Worm (Caenorhabditis elegans) whole organism, L1 larva: ENCODE results near the gene T03F6.3.
A peak's percentile ranks its signal among the peaks of the same experiment; 100 is the strongest.

Experiments
- F16B12.6 ChIP-seq: fragments of 150-350 bp; optimal IDR thresholded peaks from 2 replicates; lab custom pipeline; 2014; ENCODE audit warnings: missing biosample characterization, missing genetic modification characterization
- Y116A8C.19 ChIP-seq: sonication (generic microtip); optimal IDR thresholded peaks from 2 replicates; lab custom pipeline; 2016; ENCODE audit warnings: missing compliant biosample characterization, missing genetic modification characterization, borderline replicate concordance
- aha-1 ChIP-seq: fragments of 150-350 bp; optimal IDR thresholded peaks from 2 replicates; lab custom pipeline; 2014; ENCODE audit warnings: missing biosample characterization, missing genetic modification characterization
- alr-1 ChIP-seq: fragments of 200-800 bp; sonication (Bioruptor generic); optimal IDR thresholded peaks from 2 replicates; lab custom pipeline; 2018; ENCODE audit warnings: borderline replicate concordance, mild to moderate bottlenecking, missing genetic modification characterization, missing compliant biosample characterization
- ceh-63 ChIP-seq: fragments of 200-800 bp; sonication (Bioruptor generic); optimal IDR thresholded peaks from 2 replicates; lab custom pipeline; 2018; ENCODE audit warnings: mild to moderate bottlenecking, missing genetic modification characterization, missing compliant biosample characterization
- ceh-82 ChIP-seq, 3 experiments: fragments of 150-350 bp in 1 of 3; sonication (generic microtip) in 2 of 3; optimal IDR thresholded peaks; 2 replicates each; lab custom pipeline; 2014 to 2017; ENCODE audit warnings: missing biosample characterization in 3 of 3, missing genetic modification characterization in 3 of 3
- ceh-90 ChIP-seq: sonication (generic microtip); optimal IDR thresholded peaks from 2 replicates; lab custom pipeline; 2016; ENCODE audit warnings: missing genetic modification characterization, missing compliant biosample characterization
- dpl-1 ChIP-seq, 3 experiments: fragments of 150-350 bp in 2 of 3; sonication (generic microtip) in 1 of 3; optimal IDR thresholded peaks; 2 replicates each; lab custom pipeline; 2014 to 2017; ENCODE audit warnings: missing biosample characterization in 3 of 3, missing genetic modification characterization in 3 of 3, missing genetic modification reagents in 3 of 3
- efl-1 ChIP-seq, 4 experiments: fragments of 150-350 bp; optimal IDR thresholded peaks in 3 of 4; peaks in 1 of 4; 1 replicate in 1 of 4; 2 replicates in 3 of 4; lab custom pipeline; 2014; ENCODE audit warnings: missing biosample characterization in 2 of 4, missing genetic modification characterization in 2 of 4, missing genetic modification reagents in 2 of 4
- efl-3 ChIP-seq: fragments of 200-800 bp; sonication (Bioruptor generic); optimal IDR thresholded peaks from 2 replicates; lab custom pipeline; 2018; ENCODE audit warnings: mild to moderate bottlenecking, missing genetic modification characterization, missing compliant biosample characterization
- elt-2 ChIP-seq: sonication (generic microtip); optimal IDR thresholded peaks from 2 replicates; lab custom pipeline; 2016; ENCODE audit warnings: missing genetic modification characterization, mild to moderate bottlenecking, inconsistent platforms, missing compliant biosample characterization, missing genetic modification reagents
- ets-5 ChIP-seq: fragments of 200-800 bp; sonication (Bioruptor generic); IDR thresholded peaks from 2 replicates; pipeline ENCODE4 v1.3.6; 2022; ENCODE audit warnings: missing genetic modification characterization, missing compliant biosample characterization
- grh-1 ChIP-seq: fragments of 200-800 bp; sonication (Bioruptor generic); IDR thresholded peaks from 2 replicates; pipeline ENCODE4 v1.3.6; 2022; ENCODE audit warnings: missing genetic modification reagents, missing genetic modification characterization, missing compliant biosample characterization
- irx-1 ChIP-seq: sonication (generic microtip); optimal IDR thresholded peaks from 2 replicates; lab custom pipeline; 2016; ENCODE audit warnings: missing genetic modification characterization, missing compliant biosample characterization
- isw-1 ChIP-seq: fragments of 200-800 bp; sonication (Bioruptor generic); IDR thresholded peaks from 2 replicates; pipeline ENCODE4 v1.3.6; 2022; ENCODE audit warnings: missing genetic modification characterization, missing compliant biosample characterization
- lin-13 ChIP-seq: fragments of 150-350 bp; optimal IDR thresholded peaks from 2 replicates; lab custom pipeline; 2014; ENCODE audit warnings: missing biosample characterization, missing genetic modification reagents, missing genetic modification characterization
- lin-14 ChIP-seq: fragments of 200-800 bp; sonication (Bioruptor generic); optimal IDR thresholded peaks from 2 replicates; lab custom pipeline; 2018; ENCODE audit warnings: mild to moderate bottlenecking, missing genetic modification characterization, moderate library complexity, missing compliant biosample characterization
- lin-39 ChIP-seq: fragments of 150-350 bp; optimal IDR thresholded peaks from 2 replicates; lab custom pipeline; 2014; ENCODE audit warnings: missing biosample characterization, missing genetic modification reagents, missing genetic modification characterization
- lsy-2 ChIP-seq, 2 experiments: fragments of 150-350 bp; optimal IDR thresholded peaks; 2 replicates each; lab custom pipeline; 2014; ENCODE audit warnings: missing biosample characterization in 2 of 2, missing genetic modification characterization in 2 of 2
- mab-9 ChIP-seq: fragments of 200-800 bp; sonication (Bioruptor generic); IDR thresholded peaks from 2 replicates; pipeline ENCODE4 v1.3.6; 2022; ENCODE audit warnings: missing genetic modification reagents, missing genetic modification characterization, missing compliant biosample characterization
- mdl-1 ChIP-seq, 2 experiments: fragments of 150-350 bp; optimal IDR thresholded peaks; 2 replicates each; lab custom pipeline; 2014 to 2017; ENCODE audit warnings: missing biosample characterization in 2 of 2, missing genetic modification characterization in 2 of 2, inconsistent platforms in 1 of 2
- mef-2 ChIP-seq: fragments of 150-350 bp; optimal IDR thresholded peaks from 2 replicates; lab custom pipeline; 2014; ENCODE audit warnings: missing biosample characterization, missing genetic modification characterization
- mep-1 ChIP-seq: fragments of 150-350 bp; optimal IDR thresholded peaks from 2 replicates; lab custom pipeline; 2014; ENCODE audit warnings: missing biosample characterization, missing genetic modification characterization
- nhr-12 ChIP-seq: sonication (generic microtip); optimal IDR thresholded peaks from 2 replicates; lab custom pipeline; 2017; ENCODE audit warnings: missing biosample characterization, missing genetic modification characterization
- nhr-19 ChIP-seq: fragments of 200-800 bp; sonication (Bioruptor generic); conservative IDR thresholded peaks from 2 replicates; pipeline ENCODE4 v1.3.6; 2022; ENCODE audit warnings: missing genetic modification characterization, missing compliant biosample characterization
- nhr-20 ChIP-seq: sonication (generic microtip); optimal IDR thresholded peaks from 2 replicates; lab custom pipeline; 2016; ENCODE audit warnings: mild to moderate bottlenecking, missing genetic modification characterization, missing compliant biosample characterization
- nhr-28 ChIP-seq: fragments of 150-350 bp; optimal IDR thresholded peaks from 2 replicates; lab custom pipeline; 2014; ENCODE audit warnings: missing biosample characterization, missing genetic modification characterization
- nhr-47 ChIP-seq: sonication (generic microtip); optimal IDR thresholded peaks from 2 replicates; lab custom pipeline; 2016; ENCODE audit warnings: mild to moderate bottlenecking, missing genetic modification characterization, moderate library complexity, missing compliant biosample characterization
- nhr-71 ChIP-seq: sonication (generic microtip); optimal IDR thresholded peaks from 2 replicates; lab custom pipeline; 2016; ENCODE audit warnings: mild to moderate bottlenecking, missing genetic modification characterization, moderate library complexity, missing compliant biosample characterization
- nhr-76 ChIP-seq: sonication (generic microtip); optimal IDR thresholded peaks from 2 replicates; lab custom pipeline; 2017; ENCODE audit warnings: missing biosample characterization, missing genetic modification characterization
- pag-3 ChIP-seq: sonication (generic microtip); optimal IDR thresholded peaks from 2 replicates; lab custom pipeline; 2017; ENCODE audit warnings: missing genetic modification characterization, mild to moderate bottlenecking, missing compliant biosample characterization, antibody characterized with exemption, borderline replicate concordance; ENCODE audit not compliant: insufficient read depth
- pax-3 ChIP-seq: fragments of 200-800 bp; sonication (Bioruptor generic); optimal IDR thresholded peaks from 2 replicates; lab custom pipeline; 2018; ENCODE audit warnings: mild to moderate bottlenecking, missing genetic modification characterization, moderate library complexity, missing compliant biosample characterization
- pqm-1 ChIP-seq: sonication (generic microtip); optimal IDR thresholded peaks from 3 replicates; lab custom pipeline; 2017; ENCODE audit warnings: missing biosample characterization, missing genetic modification characterization
- rnt-1 ChIP-seq: sonication (generic microtip); optimal IDR thresholded peaks from 2 replicates; lab custom pipeline; 2016; ENCODE audit warnings: mild to moderate bottlenecking, missing genetic modification characterization, moderate library complexity, missing compliant biosample characterization
- skn-1 ChIP-seq: fragments of 150-350 bp; optimal IDR thresholded peaks from 2 replicates; lab custom pipeline; 2014; ENCODE audit warnings: missing biosample characterization, missing genetic modification characterization
- snpc-4 ChIP-seq: fragments of 150-350 bp; optimal IDR thresholded peaks from 2 replicates; lab custom pipeline; 2014; ENCODE audit warnings: missing biosample characterization, missing genetic modification characterization
- snu-23 ChIP-seq: sonication (generic microtip); optimal IDR thresholded peaks from 2 replicates; lab custom pipeline; 2016; ENCODE audit warnings: missing genetic modification characterization, missing compliant biosample characterization
- sox-4 ChIP-seq: sonication (generic microtip); optimal IDR thresholded peaks from 2 replicates; lab custom pipeline; 2016; ENCODE audit warnings: missing genetic modification characterization, missing compliant biosample characterization
- sptf-1 ChIP-seq: fragments of 150-350 bp; optimal IDR thresholded peaks from 2 replicates; lab custom pipeline; 2014; ENCODE audit warnings: missing biosample characterization, missing genetic modification characterization
- sup-37 ChIP-seq: fragments of 200-800 bp; sonication (Bioruptor generic); optimal IDR thresholded peaks from 2 replicates; lab custom pipeline; 2018; ENCODE audit warnings: mild to moderate bottlenecking, missing genetic modification characterization, missing compliant biosample characterization
- swsn-7 ChIP-seq: sonication (generic microtip); optimal IDR thresholded peaks from 2 replicates; lab custom pipeline; 2016; ENCODE audit warnings: missing genetic modification characterization, missing compliant biosample characterization
- tlp-1 ChIP-seq: fragments of 150-350 bp; optimal IDR thresholded peaks from 2 replicates; lab custom pipeline; 2014; ENCODE audit warnings: missing biosample characterization, missing genetic modification characterization
- unc-130 ChIP-seq: fragments of 150-350 bp; optimal IDR thresholded peaks from 2 replicates; lab custom pipeline; 2017; ENCODE audit warnings: missing biosample characterization, missing genetic modification characterization, inconsistent platforms
- unc-62 ChIP-seq: fragments of 150-350 bp; optimal IDR thresholded peaks from 2 replicates; lab custom pipeline; 2014; ENCODE audit warnings: missing biosample characterization, missing genetic modification reagents, missing genetic modification characterization
- xbp-1 ChIP-seq: sonication (generic microtip); optimal IDR thresholded peaks from 2 replicates; lab custom pipeline; 2016; ENCODE audit warnings: missing genetic modification characterization, missing compliant biosample characterization
- zip-4 ChIP-seq: fragments of 200-800 bp; sonication (Bioruptor generic); optimal IDR thresholded peaks from 2 replicates; lab custom pipeline; 2018; ENCODE audit warnings: mild to moderate bottlenecking, missing genetic modification characterization, moderate library complexity, missing compliant biosample characterization
- ztf-11 ChIP-seq, 2 experiments: sonication (generic microtip); optimal IDR thresholded peaks; 2 replicates each; lab custom pipeline; 2016 to 2017; ENCODE audit warnings: missing genetic modification characterization in 2 of 2, missing biosample characterization in 1 of 2, missing compliant biosample characterization in 1 of 2

T03F6.3 gene

DNA sequence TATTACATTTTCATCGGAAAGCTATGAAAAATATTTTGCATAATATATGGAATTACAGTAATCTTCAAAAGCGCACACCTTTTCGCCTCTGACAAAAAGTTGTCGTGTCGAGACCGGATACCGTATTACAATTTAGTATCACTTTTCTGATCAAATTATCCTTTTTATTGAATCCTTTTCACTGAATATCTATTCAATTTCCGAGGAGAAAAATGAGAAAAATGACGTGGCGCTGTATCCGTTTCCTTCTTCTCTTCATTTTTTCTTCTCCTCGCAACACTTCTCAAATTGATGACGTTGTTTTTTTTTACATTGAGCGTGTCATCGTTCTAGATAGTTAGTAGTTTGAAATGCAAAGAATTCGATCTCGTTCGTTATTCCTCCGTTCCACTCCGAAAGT is 38.2 kb upstream of the T03F6.3 start:
- peak; percentile 66 for TF ChIP-seq lin-14 (GFP tag; lab: Kevin White, UChicago)
- TF ChIP-seq nhr-76 (tag; lab: Kevin White, UChicago): no peak
- no peak for TF ChIP-seq skn-1 (tag; lab: Kevin White, UChicago)
- no peak for TF ChIP-seq pqm-1
- TF ChIP-seq lsy-2 (tag; optimal IDR thresholded peaks at IDR 0.05; lab: Kevin White, UChicago): peak in 1 of 2 experiments; percentile 12
- TF ChIP-seq ets-5 (GFP tag; lab: Robert Waterston, UW): no peak
- TF ChIP-seq nhr-71 (tag; lab: Kevin White, UChicago): peak; percentile 3
- no peak for TF ChIP-seq Y116A8C.19 (tag; lab: Kevin White, UChicago)
- TF ChIP-seq nhr-19 (GFP tag; lab: Robert Waterston, UW): no peak
- no peak for TF ChIP-seq mdl-1 (tag; optimal IDR thresholded peaks at IDR 0.05; lab: Kevin White, UChicago)

DNA sequence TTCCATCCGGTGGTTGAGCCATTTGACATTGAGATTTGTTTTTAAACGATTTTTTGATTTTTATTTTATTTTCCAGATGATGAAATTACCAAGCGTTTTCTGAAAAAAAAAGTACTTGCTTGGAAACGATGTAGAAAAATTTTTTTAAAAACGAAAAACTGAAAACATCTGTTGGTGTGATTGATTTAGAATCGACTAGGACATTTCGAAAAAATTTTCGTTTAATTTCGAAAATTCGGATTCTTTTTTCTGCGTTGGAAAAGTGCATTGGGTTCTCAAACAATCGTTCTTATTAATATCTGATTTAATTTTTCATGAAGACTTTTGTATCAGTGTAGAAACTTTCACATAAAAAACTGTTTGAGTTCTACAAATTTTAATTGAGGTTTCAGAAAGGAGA is 29.9 kb upstream of the T03F6.3 start, which contains the start of gene F53A2.9:
TSS of gene F53A2.9 (minus strand) at position 101 of the 400 bp plus-strand sequence.
- TF ChIP-seq lin-13 (no peak), nhr-71 (tag; lab: Kevin White, UChicago) (no peak), ztf-11 (tag; optimal IDR thresholded peaks at IDR 0.05; lab: Kevin White, UChicago) (no peak), mef-2 (tag; lab: Kevin White, UChicago) (no peak)

DNA sequence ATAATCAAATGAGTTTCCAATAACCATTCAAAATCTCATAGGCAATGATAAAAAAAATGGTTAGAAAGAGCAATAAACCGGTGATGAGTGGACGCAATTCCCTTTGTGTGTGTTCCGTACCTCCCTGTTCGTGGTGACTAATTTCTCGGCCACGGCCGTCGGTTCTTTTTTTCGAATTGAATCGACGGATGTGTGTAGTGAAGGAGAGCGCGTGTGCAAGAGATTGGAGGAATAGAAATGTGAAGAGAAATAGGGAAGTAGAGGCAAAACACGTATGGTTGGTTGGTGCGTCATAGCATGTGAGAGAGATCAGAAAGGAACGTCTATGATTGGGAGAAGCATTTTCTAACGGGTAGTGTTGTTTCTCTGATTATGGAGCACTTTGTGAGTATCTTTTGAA is 29.3 kb upstream of the T03F6.3 start:
- TF ChIP-seq tlp-1 (tag; lab: Kevin White, UChicago): no peak
- TF ChIP-seq unc-130 (tag; lab: Kevin White, UChicago): no peak
- peak; percentile 36 to 41 for TF ChIP-seq efl-1 (optimal IDR thresholded peaks at IDR 0.05; lab: Kevin White, UChicago)
- peak; percentile 31 to 67 for TF ChIP-seq efl-1 (GFP tag; optimal IDR thresholded peaks at IDR 0.05 in 1 of 2; lab: Kevin White, UChicago)
- TF ChIP-seq elt-2 (tag; lab: Kevin White, UChicago): no peak
- no peak for TF ChIP-seq unc-62 (GFP tag; lab: Kevin White, UChicago)
- no peak for TF ChIP-seq mef-2 (tag; lab: Kevin White, UChicago)
- TF ChIP-seq pag-3: no peak
- no peak for TF ChIP-seq sox-4 (tag; lab: Kevin White, UChicago)
- no peak for TF ChIP-seq efl-3 (GFP tag; lab: Kevin White, UChicago)
- no peak for TF ChIP-seq pqm-1
- TF ChIP-seq Y116A8C.19 (tag; lab: Kevin White, UChicago): no peak
- TF ChIP-seq aha-1 (tag; lab: Kevin White, UChicago): no peak
- TF ChIP-seq alr-1 (tag; lab: Kevin White, UChicago): no peak
- no peak for TF ChIP-seq rnt-1
- peak; percentile 21 for TF ChIP-seq nhr-20 (tag; lab: Kevin White, UChicago)
- TF ChIP-seq F16B12.6: peak; percentile 56
- no peak for TF ChIP-seq nhr-76 (tag; lab: Kevin White, UChicago)
- no peak for TF ChIP-seq mab-9
- no peak for TF ChIP-seq ceh-63 (GFP tag; lab: Kevin White, UChicago)
- TF ChIP-seq snpc-4 (tag; lab: Kevin White, UChicago): no peak
- TF ChIP-seq sptf-1 (tag; lab: Kevin White, UChicago): no peak
- TF ChIP-seq snu-23: peak; percentile 50
- TF ChIP-seq ets-5 (GFP tag; lab: Robert Waterston, UW): no peak
- peak in 2 of 3 experiments; percentile 34 to 60 for TF ChIP-seq dpl-1 (GFP tag; optimal IDR thresholded peaks at IDR 0.05; lab: Kevin White, UChicago)
- no peak for TF ChIP-seq nhr-28 (tag; lab: Kevin White, UChicago)
- peak in 1 of 2 experiments; percentile 66 for TF ChIP-seq mdl-1 (tag; optimal IDR thresholded peaks at IDR 0.05; lab: Kevin White, UChicago)
- no peak for TF ChIP-seq lin-39 (tag; lab: Kevin White, UChicago)
- TF ChIP-seq ceh-82 (tag; optimal IDR thresholded peaks at IDR 0.05; lab: Kevin White, UChicago): peak in 1 of 3 experiments; percentile 69
- TF ChIP-seq pax-3 (tag; lab: Kevin White, UChicago): no peak
- TF ChIP-seq sup-37 (GFP tag; lab: Kevin White, UChicago): no peak
- TF ChIP-seq zip-4 (GFP tag; lab: Kevin White, UChicago): no peak
- no peak for TF ChIP-seq irx-1
- TF ChIP-seq nhr-47 (tag; lab: Kevin White, UChicago): peak; percentile 16
- no peak for TF ChIP-seq ceh-90
- no peak for TF ChIP-seq grh-1
- TF ChIP-seq nhr-12 (tag; lab: Kevin White, UChicago): no peak
- peak; percentile 9 for TF ChIP-seq swsn-7
- peak; percentile 13 for TF ChIP-seq xbp-1
- no peak for TF ChIP-seq mep-1
- TF ChIP-seq isw-1 (GFP tag; lab: Robert Waterston, UW): no peak
